Fruit fly (Drosophila melanogaster) whole organism, embryonic: Measurements from ENCODE around the gene Bub1.

ENCODE experiments used
- Adf1 ChIP-seq: fragments of 200-800 bp; sonication (Bioruptor generic); IDR thresholded peaks from 2 replicates; pipeline ENCODE4 v1.3.6; 2022; ENCODE audit warnings: missing biosample characterization, missing genetic modification characterization
- Antp ChIP-seq: fragments of 200-800 bp; sonication (Bioruptor generic); optimal IDR thresholded peaks from 3 replicates; lab custom pipeline; 2016; ENCODE audit warnings: missing biosample characterization, missing genetic modification characterization
- Blimp-1 ChIP-seq: fragments of 200-800 bp; sonication (Bioruptor generic); optimal IDR thresholded peaks from 3 replicates; lab custom pipeline; 2018; ENCODE audit warnings: missing biosample characterization, missing genetic modification characterization, mild to moderate bottlenecking, moderate library complexity, missing genetic modification reagents
- CG14441 ChIP-seq: fragments of 200-800 bp; sonication (Bioruptor generic); IDR thresholded peaks from 2 replicates; pipeline ENCODE4 v1.3.6; 2022; ENCODE audit warnings: missing biosample characterization, missing genetic modification characterization
- CG15479 ChIP-seq: fragments of 200-800 bp; sonication (Bioruptor generic); optimal IDR thresholded peaks from 3 replicates; lab custom pipeline; 2019; ENCODE audit warnings: missing biosample characterization, mild to moderate bottlenecking, missing genetic modification characterization, moderate library complexity
- CG18599 ChIP-seq: fragments of 200-800 bp; sonication (Bioruptor generic); optimal IDR thresholded peaks from 3 replicates; lab custom pipeline; 2017; ENCODE audit warnings: missing biosample characterization, missing genetic modification characterization, mild to moderate bottlenecking, moderate library complexity, missing genetic modification reagents
- CG2199 ChIP-seq: fragments of 200-800 bp; sonication (Bioruptor generic); IDR thresholded peaks from 3 replicates; pipeline ENCODE4 v1.3.6; 2022; ENCODE audit warnings: missing biosample characterization, missing genetic modification characterization
- CG2875 ChIP-seq: fragments of 200-800 bp; sonication (Bioruptor generic); optimal IDR thresholded peaks from 2 replicates; lab custom pipeline; 2017; ENCODE audit warnings: missing biosample characterization, mild to moderate bottlenecking, missing genetic modification characterization, missing genetic modification reagents
- CG33213 ChIP-seq: fragments of 200-800 bp; sonication (Bioruptor generic); optimal IDR thresholded peaks from 3 replicates; lab custom pipeline; 2016; ENCODE audit warnings: missing biosample characterization, missing genetic modification characterization
- CG5180 ChIP-seq: fragments of 200-800 bp; sonication (Bioruptor generic); optimal IDR thresholded peaks from 3 replicates; lab custom pipeline; 2017; ENCODE audit warnings: missing biosample characterization, missing genetic modification characterization, mild to moderate bottlenecking, moderate library complexity, missing genetic modification reagents
- CG5245 ChIP-seq: fragments of 200-800 bp; sonication (Bioruptor generic); optimal IDR thresholded peaks from 3 replicates; lab custom pipeline; 2016; ENCODE audit warnings: missing biosample characterization, missing genetic modification characterization
- CG6175 ChIP-seq: fragments of 200-800 bp; sonication (Bioruptor generic); IDR thresholded peaks from 3 replicates; pipeline ENCODE4 v1.3.6; 2022; ENCODE audit warnings: missing biosample characterization, missing genetic modification characterization
- CG7987 ChIP-seq: fragments of 200-800 bp; sonication (Bioruptor generic); optimal IDR thresholded peaks from 2 replicates; lab custom pipeline; 2018; ENCODE audit warnings: missing biosample characterization, mild to moderate bottlenecking, missing genetic modification characterization, moderate library complexity
- CG9876 ChIP-seq: fragments of 200-800 bp; sonication (Bioruptor generic); optimal IDR thresholded peaks from 2 replicates; lab custom pipeline; 2016; ENCODE audit warnings: missing biosample characterization, missing genetic modification characterization
- Dref ChIP-seq: fragments of 200-800 bp; sonication (Bioruptor generic); IDR thresholded peaks from 2 replicates; pipeline ENCODE4 v1.3.6; 2022; ENCODE audit warnings: missing biosample characterization, missing genetic modification characterization
- Drgx ChIP-seq: fragments of 200-800 bp; sonication (Bioruptor generic); IDR thresholded peaks from 2 replicates; pipeline ENCODE4 v1.3.6; 2022; ENCODE audit warnings: missing biosample characterization, missing genetic modification characterization
- ERR ChIP-seq: fragments of 200-800 bp; sonication (Bioruptor generic); optimal IDR thresholded peaks from 2 replicates; lab custom pipeline; 2016; ENCODE audit warnings: missing biosample characterization, missing genetic modification characterization
- H2.0 ChIP-seq: fragments of 200-800 bp; sonication (Bioruptor generic); IDR thresholded peaks from 2 replicates; pipeline ENCODE4 v1.3.6; 2022; ENCODE audit warnings: missing biosample characterization, missing genetic modification characterization
- Hr78 ChIP-seq, 2 experiments: fragments of 200-800 bp in 1 of 2; fragments of >200 bp in 1 of 2; sonication (Bioruptor generic) in 1 of 2; optimal IDR thresholded peaks; 2 replicates each; lab custom pipeline; 2017 to 2019; ENCODE audit warnings: missing biosample characterization in 2 of 2, missing genetic modification characterization in 2 of 2, mild to moderate bottlenecking in 1 of 2, moderate library complexity in 1 of 2
- Jarid2 ChIP-seq: fragments of 200-800 bp; sonication (Bioruptor generic); optimal IDR thresholded peaks from 3 replicates; lab custom pipeline; 2017; ENCODE audit warnings: mild to moderate bottlenecking, missing biosample characterization, missing genetic modification reagents, missing genetic modification characterization
- Med ChIP-seq: fragments of 200-800 bp; sonication (Bioruptor generic); peaks from one replicate; lab custom pipeline; 2016; ENCODE audit warnings: missing biosample characterization, missing genetic modification characterization, mild to moderate bottlenecking, inconsistent platforms, moderate library complexity
- Pdp1 ChIP-seq, 2 experiments: fragments of 200-800 bp; sonication (Bioruptor generic); optimal IDR thresholded peaks; 3 replicates each; lab custom pipeline; 2016; ENCODE audit warnings: missing biosample characterization in 2 of 2, missing genetic modification characterization in 2 of 2, mild to moderate bottlenecking in 1 of 2, moderate library complexity in 1 of 2
- Scr ChIP-seq: fragments of 200-800 bp; sonication (Bioruptor generic); IDR thresholded peaks from 2 replicates; pipeline ENCODE4 v1.3.6; 2022; ENCODE audit warnings: missing biosample characterization, missing genetic modification characterization; ENCODE audit not compliant: partially characterized antibody
- Side ChIP-seq: fragments of 200-800 bp; sonication (Bioruptor generic); optimal IDR thresholded peaks from 2 replicates; lab custom pipeline; 2016; ENCODE audit warnings: missing biosample characterization, missing genetic modification characterization
- Sin3A ChIP-seq: fragments of >200 bp; optimal IDR thresholded peaks from 2 replicates; lab custom pipeline; 2018
- Stat92E ChIP-seq, 3 experiments: fragments of >200 bp in 2 of 3; fragments of 200-800 bp in 1 of 3; sonication (Bioruptor generic) in 1 of 3; optimal IDR thresholded peaks; 2 replicates each; lab custom pipeline; 2017 to 2019; ENCODE audit warnings: missing biosample characterization in 3 of 3, missing genetic modification characterization in 3 of 3, mild to moderate bottlenecking in 1 of 3, moderate library complexity in 1 of 3
- bbx ChIP-seq: fragments of 200-800 bp; sonication (Bioruptor generic); IDR thresholded peaks from 2 replicates; pipeline ENCODE4 v1.3.6; 2022; ENCODE audit warnings: missing biosample characterization, missing genetic modification characterization; ENCODE audit not compliant: partially characterized antibody
- cas ChIP-seq: fragments of 200-800 bp; sonication (Bioruptor generic); IDR thresholded peaks from 2 replicates; pipeline ENCODE4 v1.3.6; 2022; ENCODE audit warnings: missing biosample characterization, missing genetic modification characterization
- cg ChIP-seq: fragments of 200-800 bp; sonication (Bioruptor generic); optimal IDR thresholded peaks from 3 replicates; lab custom pipeline; 2019; ENCODE audit warnings: missing biosample characterization, mild to moderate bottlenecking, missing genetic modification characterization, moderate library complexity
- corto ChIP-seq: fragments of 200-800 bp; sonication (Bioruptor generic); optimal IDR thresholded peaks from 2 replicates; lab custom pipeline; 2016; ENCODE audit warnings: missing biosample characterization, mild to moderate bottlenecking, missing genetic modification characterization, moderate library complexity
- crol ChIP-seq: fragments of 200-800 bp; sonication (Bioruptor generic); IDR thresholded peaks from 2 replicates; pipeline ENCODE4 v1.3.6; 2022; ENCODE audit warnings: missing biosample characterization, missing genetic modification characterization
- cwo ChIP-seq: fragments of 200-800 bp; sonication (Bioruptor generic); optimal IDR thresholded peaks from 3 replicates; lab custom pipeline; 2017; ENCODE audit warnings: missing biosample characterization, missing genetic modification characterization, mild to moderate bottlenecking, moderate library complexity, missing genetic modification reagents
- danr ChIP-seq: fragments of 200-800 bp; sonication (Bioruptor generic); IDR thresholded peaks from 2 replicates; pipeline ENCODE4 v1.3.6; 2022; ENCODE audit warnings: missing biosample characterization, missing genetic modification characterization
- dm ChIP-seq: fragments of 200-800 bp; sonication (Bioruptor generic); optimal IDR thresholded peaks from 3 replicates; lab custom pipeline; 2016; ENCODE audit warnings: missing biosample characterization, missing genetic modification characterization
- exex ChIP-seq: fragments of 200-800 bp; sonication (Bioruptor generic); optimal IDR thresholded peaks from 4 replicates; lab custom pipeline; 2018; ENCODE audit warnings: missing biosample characterization, mild to moderate bottlenecking, missing genetic modification characterization, moderate library complexity
- fru ChIP-seq: fragments of >200 bp; optimal IDR thresholded peaks from 2 replicates; lab custom pipeline; 2017
- grn ChIP-seq: fragments of 200-800 bp; sonication (Bioruptor generic); optimal IDR thresholded peaks from 3 replicates; lab custom pipeline; 2017; ENCODE audit warnings: missing biosample characterization, missing genetic modification characterization
- knrl ChIP-seq: fragments of 200-800 bp; sonication (Bioruptor generic); IDR thresholded peaks from 3 replicates; pipeline ENCODE4 v1.3.6; 2022; ENCODE audit warnings: missing biosample characterization, missing genetic modification characterization; ENCODE audit not compliant: partially characterized antibody
- lbe ChIP-seq: fragments of 200-800 bp; sonication (Bioruptor generic); optimal IDR thresholded peaks from 2 replicates; lab custom pipeline; 2016; ENCODE audit warnings: missing biosample characterization, mild to moderate bottlenecking, missing genetic modification characterization
- mam ChIP-seq: fragments of 200-800 bp; sonication (Bioruptor generic); optimal IDR thresholded peaks from 3 replicates; lab custom pipeline; 2016; ENCODE audit warnings: missing biosample characterization, missing genetic modification characterization
- oc ChIP-seq: fragments of 200-800 bp; sonication (Bioruptor generic); optimal IDR thresholded peaks from 2 replicates; lab custom pipeline; 2018; ENCODE audit warnings: missing biosample characterization, mild to moderate bottlenecking, missing genetic modification characterization, moderate library complexity
- p53 ChIP-seq: fragments of 200-800 bp; sonication (Bioruptor generic); optimal IDR thresholded peaks from 2 replicates; lab custom pipeline; 2016; ENCODE audit warnings: missing biosample characterization, missing genetic modification characterization
- pros ChIP-seq: fragments of 200-800 bp; sonication (Bioruptor generic); optimal IDR thresholded peaks from 3 replicates; lab custom pipeline; 2019; ENCODE audit warnings: missing biosample characterization, mild to moderate bottlenecking, missing genetic modification characterization, moderate library complexity
- sens ChIP-seq: fragments of 200-800 bp; sonication (Bioruptor generic); peaks from one replicate; lab custom pipeline; 2016; ENCODE audit warnings: missing biosample characterization, missing genetic modification characterization
- slp2 ChIP-seq: fragments of 200-800 bp; sonication (Bioruptor generic); optimal IDR thresholded peaks from 2 replicates; lab custom pipeline; 2016; ENCODE audit warnings: missing biosample characterization, missing genetic modification characterization
- sug ChIP-seq: fragments of 200-800 bp; optimal IDR thresholded peaks from 2 replicates; lab custom pipeline; 2019; ENCODE audit warnings: missing biosample characterization, mild to moderate bottlenecking, missing genetic modification characterization, moderate library complexity
- wor ChIP-seq: fragments of 200-800 bp; sonication (Bioruptor generic); IDR thresholded peaks from 2 replicates; pipeline ENCODE4 v1.3.6; 2022; ENCODE audit warnings: missing biosample characterization, missing genetic modification characterization
- z ChIP-seq: fragments of 200-800 bp; sonication (Bioruptor generic); IDR thresholded peaks from 3 replicates; pipeline ENCODE4 v1.3.6; 2022; ENCODE audit warnings: missing biosample characterization, missing genetic modification characterization
- zfh2 ChIP-seq: fragments of 200-800 bp; sonication (Bioruptor generic); optimal IDR thresholded peaks from 2 replicates; lab custom pipeline; 2016; ENCODE audit warnings: missing biosample characterization, missing genetic modification characterization

The Bub1 gene

DNA sequence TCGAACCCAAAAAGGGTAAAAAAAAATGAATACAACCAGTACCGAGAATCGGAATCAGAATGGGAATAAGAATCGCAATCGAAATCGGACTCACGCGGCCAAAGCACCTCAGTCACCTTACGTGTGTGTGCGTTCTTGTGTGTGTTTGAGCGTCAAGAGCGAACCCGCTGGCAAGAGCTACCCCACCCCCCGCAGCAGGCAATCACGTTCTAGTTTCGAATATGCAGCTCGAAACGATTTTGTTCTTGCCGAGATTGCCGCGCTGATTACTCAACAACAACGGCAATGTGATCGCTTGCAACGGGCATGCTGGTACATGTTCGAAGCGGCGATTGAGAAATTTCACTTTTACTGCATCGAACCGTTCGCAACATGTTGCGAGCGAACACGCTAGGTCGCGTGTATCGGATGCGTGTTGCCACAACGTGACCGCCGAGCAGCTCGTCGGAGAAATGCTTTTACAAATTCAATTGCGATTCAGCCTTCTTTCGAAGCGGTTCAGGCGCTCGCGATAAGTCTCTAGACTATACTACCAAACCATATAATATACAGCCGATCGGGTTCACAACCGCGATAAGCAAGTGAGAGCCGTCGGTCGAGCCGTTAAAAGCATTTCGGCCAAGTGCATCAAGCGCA is 26.7 kb downstream of the Bub1 start:
- TF ChIP-seq cwo (GFP tag; lab: Kevin White, UChicago) (peak; percentile 79), sug (tag; lab: Kevin White, UChicago) (peak; percentile 61), cas (GFP tag; lab: Robert Waterston, UW) (no peak), Blimp-1 (GFP tag; lab: Kevin White, UChicago) (peak; percentile 89), CG14441 (GFP tag; lab: Robert Waterston, UW) (no peak; the same call in 1 of the 2 replicates), ERR (GFP tag; lab: Kevin White, UChicago) (peak; percentile 10), Sin3A (lab: Kevin White, UChicago) (no peak), exex (tag; lab: Kevin White, UChicago) (peak; percentile 18), H2.0 (GFP tag; lab: Robert Waterston, UW) (no peak), grn (GFP tag; lab: Kevin White, UChicago) (peak; percentile 92), CG2199 (GFP tag; lab: Robert Waterston, UW) (peak; percentile 35; the same call in 1 of the 3 replicates), Adf1 (GFP tag; lab: Robert Waterston, UW) (peak; percentile 9; the same call in 1 of the 2 replicates), Dref (GFP tag; lab: Robert Waterston, UW) (no peak), CG18599 (GFP tag; lab: Kevin White, UChicago) (peak; percentile 11), danr (GFP tag; lab: Robert Waterston, UW) (no peak), CG2875 (GFP tag; lab: Kevin White, UChicago) (peak; percentile 1), CG6175 (GFP tag; lab: Robert Waterston, UW) (0 out of 3 replicates have a peak, but pooled peaks have one; percentile 33), Pdp1 (GFP tag; optimal IDR thresholded peaks at IDR 0.05; lab: Kevin White, UChicago) (peak in 1 of 2 experiments; percentile 94), Scr (GFP tag; lab: Robert Waterston, UW) (0 out of 2 replicates have a peak, but pooled peaks have one; percentile 25), mam (GFP tag; lab: Kevin White, UChicago) (no peak), wor (GFP tag; lab: Robert Waterston, UW) (no peak), Jarid2 (GFP tag; lab: Kevin White, UChicago) (peak; percentile 58), oc (tag; lab: Kevin White, UChicago) (peak; percentile 18), Antp (GFP tag; lab: Kevin White, UChicago) (no peak), CG33213 (GFP tag; lab: Kevin White, UChicago) (no peak), zfh2 (GFP tag; lab: Kevin White, UChicago) (no peak), dm (peak; percentile 29), CG7987 (peak; percentile 29), Side (GFP tag; lab: Kevin White, UChicago) (peak; percentile 10), crol (GFP tag; lab: Robert Waterston, UW) (peak; percentile 89), lbe (GFP tag; lab: Kevin White, UChicago) (peak; percentile 69), Med (GFP tag; lab: Kevin White, UChicago) (peak; percentile 71), bbx (GFP tag; lab: Robert Waterston, UW) (peak; percentile 46; the same call in 1 of the 2 replicates), cg (GFP tag; lab: Kevin White, UChicago) (peak; percentile 78), pros (GFP tag; lab: Kevin White, UChicago) (peak; percentile 29), CG5180 (GFP tag; lab: Kevin White, UChicago) (peak; percentile 100), fru (lab: Kevin White, UChicago) (no peak), CG15479 (GFP tag; lab: Kevin White, UChicago) (peak; percentile 48), Hr78 (GFP tag; optimal IDR thresholded peaks at IDR 0.05; lab: Kevin White, UChicago) (peak in 1 of 2 experiments; percentile 65), p53 (GFP tag; lab: Kevin White, UChicago) (no peak), knrl (GFP tag; lab: Robert Waterston, UW) (no peak), corto (GFP tag; lab: Kevin White, UChicago) (peak; percentile 87), CG9876 (no peak), CG5245 (GFP tag; lab: Kevin White, UChicago) (no peak), sens (GFP tag; lab: Kevin White, UChicago) (peak; percentile 82), Stat92E (GFP tag; optimal IDR thresholded peaks at IDR 0.05; lab: Kevin White, UChicago) (peak in 1 of 3 experiments; percentile 67), slp2 (GFP tag; lab: Kevin White, UChicago) (no peak), z (peak; percentile 59; the same call in 1 of the 3 replicates), Drgx (GFP tag; lab: Robert Waterston, UW) (peak; percentile 37; the same call in 1 of the 2 replicates)
